Worm (Caenorhabditis elegans): Measurements from ENCODE around the gene K12B6.4.

- TF ChIP-seq rnt-1 (tag; optimal IDR thresholded peaks at IDR 0.05) (no peak), ceh-9 (tag; optimal IDR thresholded peaks at IDR 0.05) (no peak), unc-3 (GFP tag; conservative IDR thresholded peaks at IDR 0.05) (no peak), unc-3 (tag; optimal IDR thresholded peaks at IDR 0.05) (no peak), tbx-2 (tag; optimal IDR thresholded peaks at IDR 0.05) (no peak), pha-2 (tag; optimal IDR thresholded peaks at IDR 0.05) (no peak), ttx-3 (tag; optimal IDR thresholded peaks at IDR 0.05) (no peak), pha-4 (tag; optimal IDR thresholded peaks at IDR 0.05) (no peak), F13H6.1 (tag; optimal IDR thresholded peaks at IDR 0.05) (no peak), dmd-4 (tag; optimal IDR thresholded peaks at IDR 0.05; ENCODE audit: borderline replicate concordance) (no peak), pag-3 (tag; optimal IDR thresholded peaks at IDR 0.05; ENCODE audit: borderline replicate concordance) (no peak), fkh-10 (GFP tag; optimal IDR thresholded peaks at IDR 0.05) (no peak), ceh-30 (tag; optimal IDR thresholded peaks at IDR 0.05) (no peak)
These were observed 30.9 kb upstream of the K12B6.4 start for ce11 chrV:6311936-6312335.
